Worm (Caenorhabditis elegans) whole organism, L2 larva: Measurements from ENCODE around the gene T22B7.7.

Source experiments
- F13H6.1 ChIP-seq: sonication (generic microtip); optimal IDR thresholded peaks from 2 replicates; lab custom pipeline; 2016; ENCODE audit warnings: missing genetic modification characterization, missing compliant biosample characterization
- Y55F3AM.14 ChIP-seq: fragments of 200-800 bp; sonication (Bioruptor generic); optimal IDR thresholded peaks from 2 replicates; lab custom pipeline; 2018; ENCODE audit warnings: mild to moderate bottlenecking, missing genetic modification characterization, missing compliant biosample characterization
- ZK546.5 ChIP-seq: sonication (generic microtip); optimal IDR thresholded peaks from 2 replicates; lab custom pipeline; 2017; ENCODE audit warnings: missing biosample characterization, missing genetic modification characterization
- alr-1 ChIP-seq: fragments of 150-350 bp; optimal IDR thresholded peaks from 2 replicates; lab custom pipeline; 2014; ENCODE audit warnings: missing biosample characterization, missing genetic modification characterization
- aly-2 ChIP-seq: fragments of 150-350 bp; optimal IDR thresholded peaks from 2 replicates; lab custom pipeline; 2014; ENCODE audit warnings: missing biosample characterization, missing genetic modification characterization
- ama-1 ChIP-seq: fragments of 150-350 bp; optimal IDR thresholded peaks from 2 replicates; lab custom pipeline; 2018; ENCODE audit warnings: inconsistent platforms
- blmp-1 ChIP-seq: sonication (generic microtip); optimal IDR thresholded peaks from 2 replicates; lab custom pipeline; 2017; ENCODE audit warnings: missing genetic modification characterization, mild to moderate bottlenecking, missing compliant biosample characterization, antibody characterized with exemption, moderate library complexity; ENCODE audit not compliant: insufficient read depth
- ceh-16 ChIP-seq: fragments of 150-350 bp; optimal IDR thresholded peaks from 2 replicates; lab custom pipeline; 2014; ENCODE audit warnings: missing biosample characterization, missing genetic modification characterization
- ceh-82 ChIP-seq: fragments of 150-350 bp; optimal IDR thresholded peaks from 2 replicates; lab custom pipeline; 2014; ENCODE audit warnings: missing biosample characterization, missing genetic modification characterization
- crh-2 ChIP-seq: sonication (generic microtip); optimal IDR thresholded peaks from 2 replicates; lab custom pipeline; 2017; ENCODE audit warnings: missing biosample characterization, missing genetic modification characterization
- dmd-4 ChIP-seq: sonication (generic microtip); optimal IDR thresholded peaks from 2 replicates; lab custom pipeline; 2017; ENCODE audit warnings: missing biosample characterization, missing genetic modification characterization
- elt-3 ChIP-seq: sonication (generic microtip); optimal IDR thresholded peaks from 2 replicates; lab custom pipeline; 2017; ENCODE audit warnings: missing biosample characterization, missing genetic modification characterization
- fos-1 ChIP-seq: fragments of 150-350 bp; optimal IDR thresholded peaks from 2 replicates; lab custom pipeline; 2014; ENCODE audit warnings: missing biosample characterization, missing genetic modification characterization
- gmeb-1 ChIP-seq: fragments of 150-350 bp; optimal IDR thresholded peaks from 2 replicates; lab custom pipeline; 2014; ENCODE audit warnings: missing biosample characterization, missing genetic modification characterization
- lin-11 ChIP-seq: fragments of 150-350 bp; sonication (generic microtip); optimal IDR thresholded peaks from 2 replicates; lab custom pipeline; 2014; ENCODE audit warnings: missing biosample characterization, missing genetic modification characterization, inconsistent platforms, mixed read lengths
- lsy-2 ChIP-seq, 2 experiments: fragments of 150-350 bp in 1 of 2; sonication (generic microtip) in 1 of 2; optimal IDR thresholded peaks; 2 replicates each; lab custom pipeline; 2014 to 2017; ENCODE audit warnings: missing biosample characterization in 2 of 2, missing genetic modification characterization in 2 of 2
- mab-5 ChIP-seq: fragments of 150-350 bp; optimal IDR thresholded peaks from 2 replicates; lab custom pipeline; 2014; ENCODE audit warnings: missing biosample characterization, missing genetic modification characterization
- mbf-1 ChIP-seq: sonication (generic microtip); optimal IDR thresholded peaks from 2 replicates; lab custom pipeline; 2017; ENCODE audit warnings: missing biosample characterization, missing genetic modification characterization
- mdl-1 ChIP-seq, 2 experiments: fragments of 150-350 bp in 1 of 2; sonication (generic microtip) in 1 of 2; optimal IDR thresholded peaks; 2 replicates each; lab custom pipeline; 2017; ENCODE audit warnings: missing biosample characterization in 2 of 2, missing genetic modification characterization in 2 of 2
- nhr-10 ChIP-seq: sonication (generic microtip); optimal IDR thresholded peaks from 2 replicates; lab custom pipeline; 2017; ENCODE audit warnings: missing biosample characterization, missing genetic modification characterization
- nhr-11 ChIP-seq: fragments of 150-350 bp; optimal IDR thresholded peaks from 2 replicates; lab custom pipeline; 2014; ENCODE audit warnings: missing biosample characterization, missing genetic modification characterization
- nhr-12 ChIP-seq: fragments of 150-350 bp; optimal IDR thresholded peaks from 2 replicates; lab custom pipeline; 2014; ENCODE audit warnings: missing biosample characterization, missing genetic modification characterization
- nhr-129 ChIP-seq: fragments of 150-350 bp; optimal IDR thresholded peaks from 2 replicates; lab custom pipeline; 2014; ENCODE audit warnings: missing biosample characterization, missing genetic modification characterization
- nhr-21 ChIP-seq: fragments of 150-350 bp; optimal IDR thresholded peaks from 2 replicates; lab custom pipeline; 2014; ENCODE audit warnings: missing biosample characterization, missing genetic modification characterization
- nhr-23 ChIP-seq: fragments of 150-350 bp; optimal IDR thresholded peaks from 2 replicates; lab custom pipeline; 2014; ENCODE audit warnings: missing biosample characterization, missing genetic modification reagents, missing genetic modification characterization
- nhr-237 ChIP-seq: fragments of 150-350 bp; optimal IDR thresholded peaks from 2 replicates; lab custom pipeline; 2014; ENCODE audit warnings: missing biosample characterization, missing genetic modification characterization
- nhr-25 ChIP-seq: fragments of 150-350 bp; sonication (generic microtip); optimal IDR thresholded peaks from 3 replicates; lab custom pipeline; 2014; ENCODE audit warnings: missing biosample characterization, missing genetic modification characterization
- nhr-6 ChIP-seq: fragments of 150-350 bp; optimal IDR thresholded peaks from 2 replicates; lab custom pipeline; 2014; ENCODE audit warnings: missing biosample characterization, missing genetic modification characterization
- peb-1 ChIP-seq: fragments of 150-350 bp; optimal IDR thresholded peaks from 2 replicates; lab custom pipeline; 2014; ENCODE audit warnings: missing biosample characterization, missing genetic modification characterization
- sem-4 ChIP-seq: fragments of 150-350 bp; optimal IDR thresholded peaks from 2 replicates; lab custom pipeline; 2014; ENCODE audit warnings: missing biosample characterization, missing genetic modification reagents, missing genetic modification characterization
- skn-1 ChIP-seq: sonication (generic microtip); optimal IDR thresholded peaks from 2 replicates; lab custom pipeline; 2017; ENCODE audit warnings: missing biosample characterization, missing genetic modification characterization
- sma-3 ChIP-seq: sonication (generic microtip); optimal IDR thresholded peaks from 2 replicates; lab custom pipeline; 2016; ENCODE audit warnings: missing genetic modification reagents, missing genetic modification characterization, missing compliant biosample characterization
- sma-9 ChIP-seq, 2 experiments: fragments of 150-350 bp in 1 of 2; sonication (generic microtip) in 1 of 2; optimal IDR thresholded peaks; 2 replicates each; lab custom pipeline; 2014 to 2016; ENCODE audit warnings: missing genetic modification characterization in 2 of 2, mild to moderate bottlenecking in 1 of 2, missing biosample characterization in 1 of 2, missing compliant biosample characterization in 1 of 2, missing genetic modification reagents in 1 of 2, moderate library complexity in 1 of 2
- unc-39 ChIP-seq: fragments of 150-350 bp; optimal IDR thresholded peaks from 2 replicates; lab custom pipeline; 2014; ENCODE audit warnings: missing biosample characterization, missing genetic modification characterization
- unc-62 ChIP-seq: fragments of 150-350 bp; optimal IDR thresholded peaks from 2 replicates; lab custom pipeline; 2014; ENCODE audit warnings: missing biosample characterization, missing genetic modification reagents, missing genetic modification characterization
- zag-1 ChIP-seq: fragments of 150-350 bp; optimal IDR thresholded peaks from 2 replicates; lab custom pipeline; 2014; ENCODE audit warnings: missing biosample characterization, missing genetic modification characterization
- ztf-1 ChIP-seq: fragments of 200-800 bp; sonication (Bioruptor generic); conservative IDR thresholded peaks from 2 replicates; pipeline ENCODE4 v1.3.6; 2022; ENCODE audit warnings: missing genetic modification characterization, missing compliant biosample characterization
- ztf-11 ChIP-seq: sonication (generic microtip); optimal IDR thresholded peaks from 2 replicates; lab custom pipeline; 2017; ENCODE audit warnings: missing biosample characterization, missing genetic modification characterization
- ztf-4 ChIP-seq: fragments of 150-350 bp; optimal IDR thresholded peaks from 2 replicates; lab custom pipeline; 2014; ENCODE audit warnings: missing biosample characterization, missing genetic modification characterization

T22B7.7 gene

ce11 chrX:5616000-5616399 is 37.9 kb downstream of the T22B7.7 start:
- TF ChIP-seq ceh-82 (tag; lab: Kevin White, UChicago) (no peak), nhr-6 (tag; lab: Kevin White, UChicago) (no peak), alr-1 (tag; lab: Kevin White, UChicago) (no peak), dmd-4 (tag; lab: Kevin White, UChicago) (no peak), nhr-237 (tag; lab: Kevin White, UChicago) (no peak), zag-1 (tag; lab: Kevin White, UChicago) (no peak), ztf-1 (GFP tag; lab: Robert Waterston, UW) (no peak), nhr-10 (no peak), crh-2 (tag; lab: Kevin White, UChicago) (no peak), nhr-129 (tag; lab: Kevin White, UChicago) (no peak), aly-2 (no peak), unc-39 (tag; lab: Kevin White, UChicago) (no peak), lin-11 (no peak)

ce11 chrX:5611155-5611554 is 42.7 kb downstream of the T22B7.7 start, which contains the start of gene octr-1:
Gene octr-1, minus strand, starts transcription at chrX:5611255.
- TF ChIP-seq sma-9 (GFP tag; optimal IDR thresholded peaks at IDR 0.05; lab: Kevin White, UChicago) (no peak), sma-9 (tag; optimal IDR thresholded peaks at IDR 0.05; lab: Kevin White, UChicago) (no peak), alr-1 (tag; lab: Kevin White, UChicago) (no peak), zag-1 (tag; lab: Kevin White, UChicago) (no peak), nhr-237 (tag; lab: Kevin White, UChicago) (no peak), ztf-11 (tag; lab: Kevin White, UChicago) (no peak), mbf-1 (tag; lab: Kevin White, UChicago) (no peak), unc-39 (tag; lab: Kevin White, UChicago) (no peak), F13H6.1 (no peak), nhr-23 (no peak), nhr-11 (tag; lab: Kevin White, UChicago) (no peak), nhr-10 (no peak), ceh-82 (tag; lab: Kevin White, UChicago) (no peak), ztf-4 (no peak), peb-1 (tag; lab: Kevin White, UChicago) (no peak), ama-1 (no peak), crh-2 (tag; lab: Kevin White, UChicago) (no peak)

ce11 chrX:5605049-5605448 is 48.8 kb downstream of the T22B7.7 start:
- TF ChIP-seq lin-11 (no peak), nhr-21 (tag; lab: Kevin White, UChicago) (peak; percentile 29)
- TF ChIP-seq, all 48 proteins: peak for 1

ce11 chrX:5603338-5603816 is 50.5 kb downstream of the T22B7.7 start, which contains the start of gene F14D12.1:
Gene F14D12.1, plus strand, starts transcription at chrX:5603766.
- TF ChIP-seq lsy-2 (tag; optimal IDR thresholded peaks at IDR 0.05; lab: Kevin White, UChicago) (no peak), mab-5 (tag; lab: Kevin White, UChicago) (no peak), nhr-237 (tag; lab: Kevin White, UChicago) (no peak), fos-1 (tag; lab: Kevin White, UChicago) (peak; percentile 7), sem-4 (peak; percentile 48), skn-1 (tag; lab: Kevin White, UChicago) (no peak), nhr-12 (tag; lab: Kevin White, UChicago) (no peak), aly-2 (no peak), peb-1 (tag; lab: Kevin White, UChicago) (no peak), gmeb-1 (tag; lab: Kevin White, UChicago) (no peak), nhr-21 (tag; lab: Kevin White, UChicago) (peak; percentile 62), lin-11 (no peak), ZK546.5 (tag; lab: Kevin White, UChicago) (no peak), ceh-82 (tag; lab: Kevin White, UChicago) (no peak), unc-62 (GFP tag; lab: Kevin White, UChicago) (no peak), elt-3 (tag; lab: Kevin White, UChicago) (no peak), ztf-11 (tag; lab: Kevin White, UChicago) (no peak), nhr-129 (tag; lab: Kevin White, UChicago) (no peak), dmd-4 (tag; lab: Kevin White, UChicago) (no peak), mbf-1 (tag; lab: Kevin White, UChicago) (no peak), nhr-25 (tag; lab: Kevin White, UChicago) (peak; percentile 47), ceh-16 (tag; lab: Kevin White, UChicago) (no peak), sma-3 (peak; percentile 57), mdl-1 (tag; optimal IDR thresholded peaks at IDR 0.05; lab: Kevin White, UChicago) (no peak), alr-1 (tag; lab: Kevin White, UChicago) (no peak), blmp-1 (peak; percentile 3), sma-9 (GFP tag; optimal IDR thresholded peaks at IDR 0.05; lab: Kevin White, UChicago) (peak; percentile 58), sma-9 (tag; optimal IDR thresholded peaks at IDR 0.05; lab: Kevin White, UChicago) (no peak), nhr-6 (tag; lab: Kevin White, UChicago) (no peak), nhr-23 (no peak), ztf-1 (GFP tag; lab: Robert Waterston, UW) (no peak), Y55F3AM.14 (GFP tag; lab: Kevin White, UChicago) (no peak)
